Worm (Caenorhabditis elegans): Measurements from ENCODE around the gene F54E2.9.

- TF ChIP-seq lin-39 (tag; optimal IDR thresholded peaks at IDR 0.05), result no peak
- TF ChIP-seq rnt-1 (tag; optimal IDR thresholded peaks at IDR 0.05), result no peak
- TF ChIP-seq tlp-1 (tag; optimal IDR thresholded peaks at IDR 0.05), result no peak
- no peak for TF ChIP-seq snpc-4 (tag; optimal IDR thresholded peaks at IDR 0.05)
- TF ChIP-seq unc-130 (tag; optimal IDR thresholded peaks at IDR 0.05), result no peak
- TF ChIP-seq elt-2 (tag; optimal IDR thresholded peaks at IDR 0.05), result no peak
- no peak for TF ChIP-seq ztf-11 (tag; optimal IDR thresholded peaks at IDR 0.05)
- no peak for TF ChIP-seq ztf-4 (tag; optimal IDR thresholded peaks at IDR 0.05)
- TF ChIP-seq nhr-11 (tag; optimal IDR thresholded peaks at IDR 0.05), result no peak
Measured at ce11 chrV:2763105-2763504, 50.7 kb downstream of the F54E2.9 start, which contains the start of gene R05D8.7.

Data from whole organism, L1 larva.